Worm (Caenorhabditis elegans) whole organism, mixed stage, embryonic: ENCODE results near the gene btb-12.

Source experiments
- M03D4.4 ChIP-seq: sonication (generic microtip); optimal IDR thresholded peaks from 2 replicates; lab custom pipeline; 2017; ENCODE audit warnings: mild to moderate bottlenecking, missing genetic modification characterization, missing compliant biosample characterization
- bed-3 ChIP-seq: fragments of 200-800 bp; sonication (Bioruptor generic); optimal IDR thresholded peaks from 3 replicates; lab custom pipeline; 2018; ENCODE audit warnings: mild to moderate bottlenecking, missing genetic modification characterization, moderate library complexity, missing compliant biosample characterization
- blmp-1 ChIP-seq: fragments of 150-350 bp; optimal IDR thresholded peaks from 2 replicates; lab custom pipeline; 2014; ENCODE audit warnings: missing biosample characterization, missing genetic modification characterization
- ceh-39 ChIP-seq: fragments of 150-350 bp; optimal IDR thresholded peaks from 2 replicates; lab custom pipeline; 2014; ENCODE audit warnings: missing biosample characterization, missing genetic modification characterization
- ceh-43 ChIP-seq: fragments of 200-800 bp; sonication (Bioruptor generic); optimal IDR thresholded peaks from 2 replicates; lab custom pipeline; 2018; ENCODE audit warnings: mild to moderate bottlenecking, missing genetic modification characterization, moderate library complexity, missing compliant biosample characterization
- ceh-83 ChIP-seq: fragments of 200-800 bp; sonication (Bioruptor generic); optimal IDR thresholded peaks from 2 replicates; lab custom pipeline; 2018; ENCODE audit warnings: mild to moderate bottlenecking, missing genetic modification characterization, missing compliant biosample characterization
- ces-1 ChIP-seq: fragments of 150-350 bp; optimal IDR thresholded peaks from 2 replicates; lab custom pipeline; 2014; ENCODE audit warnings: missing biosample characterization, missing genetic modification reagents, missing genetic modification characterization
- cnd-1 ChIP-seq: fragments of 200-800 bp; sonication (Bioruptor generic); optimal IDR thresholded peaks from 2 replicates; lab custom pipeline; 2018; ENCODE audit warnings: mild to moderate bottlenecking, missing genetic modification characterization, missing compliant biosample characterization
- drap-1 ChIP-seq: fragments of 200-800 bp; sonication (Bioruptor generic); optimal IDR thresholded peaks from 3 replicates; lab custom pipeline; 2018; ENCODE audit warnings: mild to moderate bottlenecking, missing genetic modification characterization, missing compliant biosample characterization
- elt-1 ChIP-seq: sonication (generic microtip); optimal IDR thresholded peaks from 2 replicates; lab custom pipeline; 2017; ENCODE audit warnings: missing genetic modification characterization, mild to moderate bottlenecking, missing compliant biosample characterization, antibody characterized with exemption, moderate library complexity, borderline replicate concordance; ENCODE audit not compliant: insufficient read depth
- flh-1 ChIP-seq: fragments of 200-800 bp; sonication (Bioruptor generic); optimal IDR thresholded peaks from 2 replicates; lab custom pipeline; 2018; ENCODE audit warnings: mild to moderate bottlenecking, missing genetic modification characterization, moderate library complexity, missing compliant biosample characterization
- ham-2 ChIP-seq: fragments of 200-800 bp; sonication (Bioruptor generic); optimal IDR thresholded peaks from 2 replicates; lab custom pipeline; 2018; ENCODE audit warnings: mild to moderate bottlenecking, missing genetic modification characterization, missing compliant biosample characterization
- hlh-1 ChIP-seq: fragments of 150-350 bp; optimal IDR thresholded peaks from 2 replicates; lab custom pipeline; 2014; ENCODE audit warnings: missing biosample characterization, missing genetic modification reagents, missing genetic modification characterization
- lin-13 ChIP-seq: fragments of 150-350 bp; optimal IDR thresholded peaks from 2 replicates; lab custom pipeline; 2014; ENCODE audit warnings: missing biosample characterization, missing genetic modification characterization
- lin-32 ChIP-seq: fragments of 200-800 bp; sonication (Bioruptor generic); optimal IDR thresholded peaks from 2 replicates; lab custom pipeline; 2018; ENCODE audit warnings: mild to moderate bottlenecking, missing genetic modification characterization, missing compliant biosample characterization
- lsy-2 ChIP-seq: fragments of 150-350 bp; optimal IDR thresholded peaks from 2 replicates; lab custom pipeline; 2014; ENCODE audit warnings: missing biosample characterization, missing genetic modification characterization
- mab-5 ChIP-seq: fragments of 150-350 bp; optimal IDR thresholded peaks from 2 replicates; lab custom pipeline; 2014; ENCODE audit warnings: missing biosample characterization, missing genetic modification characterization
- mep-1 ChIP-seq: fragments of 150-350 bp; optimal IDR thresholded peaks from 2 replicates; lab custom pipeline; 2017; ENCODE audit warnings: missing biosample characterization, missing genetic modification reagents, missing genetic modification characterization, inconsistent platforms
- mls-2 ChIP-seq: sonication (generic microtip); optimal IDR thresholded peaks from 2 replicates; lab custom pipeline; 2016; ENCODE audit warnings: mild to moderate bottlenecking, missing genetic modification characterization, moderate library complexity, missing compliant biosample characterization
- nhr-12 ChIP-seq: fragments of 150-350 bp; optimal IDR thresholded peaks from 2 replicates; lab custom pipeline; 2014; ENCODE audit warnings: missing biosample characterization, missing genetic modification characterization
- nhr-2 ChIP-seq: fragments of 150-350 bp; optimal IDR thresholded peaks from 2 replicates; lab custom pipeline; 2014; ENCODE audit warnings: missing biosample characterization, missing genetic modification characterization
- nhr-237 ChIP-seq: fragments of 150-350 bp; optimal IDR thresholded peaks from 2 replicates; lab custom pipeline; 2014; ENCODE audit warnings: missing biosample characterization, missing genetic modification characterization
- nhr-76 ChIP-seq: sonication (generic microtip); optimal IDR thresholded peaks from 2 replicates; lab custom pipeline; 2017; ENCODE audit warnings: missing biosample characterization, missing genetic modification characterization
- pha-4 ChIP-seq: fragments of 150-350 bp; optimal IDR thresholded peaks from 2 replicates; lab custom pipeline; 2018; ENCODE audit warnings: missing biosample characterization, missing genetic modification reagents, missing genetic modification characterization
- sem-2 ChIP-seq: fragments of 200-800 bp; sonication (Bioruptor generic); optimal IDR thresholded peaks from 2 replicates; lab custom pipeline; 2018; ENCODE audit warnings: mild to moderate bottlenecking, missing genetic modification characterization, missing compliant biosample characterization
- snpc-4 ChIP-seq: fragments of 150-350 bp; optimal IDR thresholded peaks from 2 replicates; lab custom pipeline; 2014; ENCODE audit warnings: missing biosample characterization, missing genetic modification characterization
- sptf-1 ChIP-seq: sonication (generic microtip); optimal IDR thresholded peaks from 2 replicates; lab custom pipeline; 2017; ENCODE audit warnings: mild to moderate bottlenecking, missing genetic modification characterization, moderate library complexity, missing compliant biosample characterization
- unc-120 ChIP-seq: sonication (generic microtip); optimal IDR thresholded peaks from 2 replicates; lab custom pipeline; 2017; ENCODE audit warnings: missing genetic modification characterization, missing compliant biosample characterization; ENCODE audit not compliant: poor library complexity, severe bottlenecking
- unc-39 ChIP-seq: fragments of 150-350 bp; optimal IDR thresholded peaks from 2 replicates; lab custom pipeline; 2014; ENCODE audit warnings: missing biosample characterization, missing genetic modification characterization
- unc-62 ChIP-seq: fragments of 150-350 bp; optimal IDR thresholded peaks from 2 replicates; lab custom pipeline; 2014; ENCODE audit warnings: missing biosample characterization, missing genetic modification reagents, missing genetic modification characterization
- zip-8 ChIP-seq: fragments of 150-350 bp; optimal IDR thresholded peaks from 2 replicates; lab custom pipeline; 2014; ENCODE audit warnings: missing biosample characterization, missing genetic modification characterization
- ztf-11 ChIP-seq: fragments of 150-350 bp; optimal IDR thresholded peaks from 2 replicates; lab custom pipeline; 2014; ENCODE audit warnings: missing biosample characterization, missing genetic modification characterization

Gene btb-12

ce11 chrII:1654917-1655316, at the start of gene btb-12:
btb-12 (plus strand) TSS chrII:1655217.
- TF ChIP-seq ceh-39 (tag; lab: Kevin White, UChicago) (peak; percentile 6), nhr-237 (no peak)

ce11 chrII:1606079-1606478, 48.9 kb upstream of the btb-12 start, which contains the start of gene bath-33:
bath-33 (minus strand) TSS chrII:1606179.
- TF ChIP-seq cnd-1 (tag; lab: Kevin White, UChicago) (no peak), bed-3 (no peak), unc-120 (tag; lab: Kevin White, UChicago) (no peak), ceh-43 (GFP tag; lab: Kevin White, UChicago) (no peak), blmp-1 (no peak), ztf-11 (tag; lab: Kevin White, UChicago) (no peak), unc-39 (tag; lab: Kevin White, UChicago) (no peak), lsy-2 (tag; lab: Kevin White, UChicago) (no peak), sptf-1 (tag; lab: Kevin White, UChicago) (no peak), ham-2 (GFP tag; lab: Kevin White, UChicago) (no peak), elt-1 (no peak), lin-13 (tag; lab: Kevin White, UChicago) (no peak), nhr-12 (tag; lab: Kevin White, UChicago) (no peak), nhr-237 (no peak), zip-8 (no peak), unc-62 (GFP tag; lab: Kevin White, UChicago) (no peak)
- TF ChIP-seq, all 35 proteins: peak for 0

ce11 chrII:1607575-1607974, 47.4 kb upstream of the btb-12 start:
- TF ChIP-seq hlh-1 (no peak), nhr-12 (tag; lab: Kevin White, UChicago) (no peak), M03D4.4 (no peak), unc-120 (tag; lab: Kevin White, UChicago) (no peak), ceh-39 (tag; lab: Kevin White, UChicago) (no peak), mab-5 (tag; lab: Kevin White, UChicago) (no peak), zip-8 (no peak), lsy-2 (tag; lab: Kevin White, UChicago) (no peak), ceh-43 (GFP tag; lab: Kevin White, UChicago) (no peak), lin-13 (tag; lab: Kevin White, UChicago) (no peak), bed-3 (no peak), sem-2 (GFP tag; lab: Kevin White, UChicago) (no peak), nhr-76 (tag; lab: Kevin White, UChicago) (no peak)

ce11 chrII:1608915-1609314, 46.1 kb upstream of the btb-12 start:
- TF ChIP-seq unc-39 (tag; lab: Kevin White, UChicago) = no peak
- no peak for TF ChIP-seq unc-120 (tag; lab: Kevin White, UChicago)
- no peak for TF ChIP-seq ces-1 (GFP tag; lab: Kevin White, UChicago)
- TF ChIP-seq nhr-2 (tag; lab: Kevin White, UChicago) = no peak

ce11 chrII:1610630-1611029, 44.4 kb upstream of the btb-12 start, which contains the start of gene fbxa-163:
fbxa-163 (minus strand) TSS chrII:1610730.
- no peak for TF ChIP-seq elt-1
- no peak for TF ChIP-seq blmp-1
- TF ChIP-seq nhr-2 (tag; lab: Kevin White, UChicago) = no peak
- TF ChIP-seq nhr-237 = no peak
- TF ChIP-seq lin-13 (tag; lab: Kevin White, UChicago) = no peak
- no peak for TF ChIP-seq ceh-83
- no peak for TF ChIP-seq flh-1 (GFP tag; lab: Kevin White, UChicago)
- TF ChIP-seq hlh-1 = no peak
- TF ChIP-seq snpc-4 (tag; lab: Kevin White, UChicago) = no peak
- no peak for TF ChIP-seq drap-1 (GFP tag; lab: Kevin White, UChicago)
- TF ChIP-seq ztf-11 (tag; lab: Kevin White, UChicago) = no peak
- no peak for TF ChIP-seq ham-2 (GFP tag; lab: Kevin White, UChicago)
- TF ChIP-seq unc-39 (tag; lab: Kevin White, UChicago) = no peak
- no peak for TF ChIP-seq pha-4 (tag; lab: Kevin White, UChicago)
- no peak for TF ChIP-seq bed-3
- no peak for TF ChIP-seq nhr-12 (tag; lab: Kevin White, UChicago)
- TF ChIP-seq lsy-2 (tag; lab: Kevin White, UChicago) = no peak
- no peak for TF ChIP-seq unc-120 (tag; lab: Kevin White, UChicago)

ce11 chrII:1613972-1614371, 41.0 kb upstream of the btb-12 start, which contains the start of gene fbxa-164:
fbxa-164 (minus strand) TSS chrII:1614072.
- TF ChIP-seq snpc-4 (tag; lab: Kevin White, UChicago) (no peak), elt-1 (no peak), mep-1 (tag; lab: Kevin White, UChicago) (no peak), ham-2 (GFP tag; lab: Kevin White, UChicago) (no peak), ceh-43 (GFP tag; lab: Kevin White, UChicago) (no peak), cnd-1 (tag; lab: Kevin White, UChicago) (no peak), lin-32 (GFP tag; lab: Kevin White, UChicago) (no peak), lsy-2 (tag; lab: Kevin White, UChicago) (no peak), unc-62 (GFP tag; lab: Kevin White, UChicago) (no peak), flh-1 (GFP tag; lab: Kevin White, UChicago) (no peak), mls-2 (tag; lab: Kevin White, UChicago) (no peak), ceh-39 (tag; lab: Kevin White, UChicago) (no peak), nhr-2 (tag; lab: Kevin White, UChicago) (no peak), drap-1 (GFP tag; lab: Kevin White, UChicago) (no peak), ceh-83 (no peak), sem-2 (GFP tag; lab: Kevin White, UChicago) (no peak), mab-5 (tag; lab: Kevin White, UChicago) (no peak)
